Worm (Caenorhabditis elegans) whole organism, L4 larva: ENCODE results near the gene F53A9.8.
A peak's percentile ranks its signal among the peaks of the same experiment; 100 is the strongest.

ENCODE experiments used
- F44E2.7 ChIP-seq: fragments of 200-800 bp; sonication (Bioruptor generic); IDR thresholded peaks from 2 replicates; pipeline ENCODE4 v2.1.2; 2022; ENCODE audit warnings: missing genetic modification characterization, missing compliant biosample characterization
- F49E8.2 ChIP-seq: sonication (generic microtip); optimal IDR thresholded peaks from 2 replicates; lab custom pipeline; 2016; ENCODE audit warnings: missing compliant biosample characterization, mild to moderate bottlenecking, missing genetic modification characterization, borderline replicate concordance
- T26A8.4 ChIP-seq: fragments of 200-800 bp; sonication (Bioruptor generic); IDR thresholded peaks from 2 replicates; pipeline ENCODE4 v1.3.6; 2022; ENCODE audit warnings: missing genetic modification characterization, missing compliant biosample characterization
- Y105C5A.15 ChIP-seq: fragments of 200-800 bp; sonication (Bioruptor generic); IDR thresholded peaks from 2 replicates; pipeline ENCODE4 v1.3.6; 2022; ENCODE audit warnings: missing genetic modification characterization, missing compliant biosample characterization
- Y5F2A.4 ChIP-seq: fragments of 200-800 bp; sonication (Bioruptor generic); optimal IDR thresholded peaks from 2 replicates; lab custom pipeline; 2018; ENCODE audit warnings: mild to moderate bottlenecking, missing genetic modification characterization, missing compliant biosample characterization
- Y75B8A.6 ChIP-seq: fragments of 200-800 bp; sonication (Bioruptor generic); IDR thresholded peaks from 2 replicates; pipeline ENCODE4 v1.3.6; 2022; ENCODE audit warnings: missing genetic modification reagents, missing genetic modification characterization, missing compliant biosample characterization
- ama-1 ChIP-seq: fragments of 150-350 bp; optimal IDR thresholded peaks from 2 replicates; lab custom pipeline; 2014; ENCODE audit warnings: inconsistent platforms, mixed read lengths
- attf-4 ChIP-seq: sonication (generic microtip); optimal IDR thresholded peaks from 3 replicates; lab custom pipeline; 2017; ENCODE audit warnings: missing biosample characterization, missing genetic modification characterization
- ceh-20 ChIP-seq: fragments of 200-800 bp; sonication (Bioruptor generic); IDR thresholded peaks from 2 replicates; pipeline ENCODE4 v1.3.6; 2022; ENCODE audit warnings: missing genetic modification reagents, missing genetic modification characterization, missing compliant biosample characterization
- ceh-28 ChIP-seq: fragments of 150-350 bp; optimal IDR thresholded peaks from 2 replicates; lab custom pipeline; 2014; ENCODE audit warnings: missing biosample characterization, missing genetic modification reagents, missing genetic modification characterization
- daf-16 ChIP-seq, 3 experiments: sonication (generic microtip); optimal IDR thresholded peaks; 2 replicates each; lab custom pipeline; 2016 to 2017; ENCODE audit warnings: missing genetic modification characterization in 3 of 3, missing genetic modification reagents in 3 of 3, mild to moderate bottlenecking in 2 of 3, missing compliant biosample characterization in 2 of 3, missing biosample characterization in 1 of 3, moderate library complexity in 1 of 3
- daf-19 ChIP-seq: fragments of 200-800 bp; sonication (Bioruptor generic); conservative IDR thresholded peaks from 2 replicates; pipeline ENCODE4 v1.3.6; 2022; ENCODE audit warnings: missing genetic modification characterization, missing compliant biosample characterization
- daf-8 ChIP-seq: fragments of 200-800 bp; sonication (Bioruptor generic); IDR thresholded peaks from 2 replicates; pipeline ENCODE4 v1.3.6; 2022; ENCODE audit warnings: missing genetic modification characterization, missing compliant biosample characterization
- dmd-6 ChIP-seq: fragments of 200-800 bp; sonication (Bioruptor generic); IDR thresholded peaks from 2 replicates; pipeline ENCODE4 v1.3.6; 2022; ENCODE audit warnings: missing genetic modification reagents, missing genetic modification characterization, missing compliant biosample characterization
- dmd-9 ChIP-seq: fragments of 200-800 bp; sonication (Bioruptor generic); IDR thresholded peaks from 2 replicates; pipeline ENCODE4 v1.3.6; 2022; ENCODE audit warnings: missing genetic modification reagents, missing genetic modification characterization, missing compliant biosample characterization
- dpl-1 ChIP-seq: fragments of 150-350 bp; optimal IDR thresholded peaks from 2 replicates; lab custom pipeline; 2014; ENCODE audit warnings: missing biosample characterization, missing genetic modification reagents, missing genetic modification characterization
- duxl-1 ChIP-seq: sonication (generic microtip); optimal IDR thresholded peaks from 2 replicates; lab custom pipeline; 2016; ENCODE audit warnings: mild to moderate bottlenecking, missing genetic modification characterization, moderate library complexity, missing compliant biosample characterization; ENCODE audit not compliant: poor library complexity
- dve-1 ChIP-seq: sonication (generic microtip); optimal IDR thresholded peaks from 2 replicates; lab custom pipeline; 2017; ENCODE audit warnings: antibody characterized with exemption, mild to moderate bottlenecking, missing genetic modification characterization, missing compliant biosample characterization; ENCODE audit not compliant: insufficient read depth
- egl-27 ChIP-seq: sonication (generic microtip); optimal IDR thresholded peaks from 3 replicates; lab custom pipeline; 2017; ENCODE audit warnings: missing biosample characterization, missing genetic modification reagents, missing genetic modification characterization
- hlh-11 ChIP-seq: fragments of 200-800 bp; sonication (Bioruptor generic); optimal IDR thresholded peaks from 2 replicates; lab custom pipeline; 2018; ENCODE audit warnings: mild to moderate bottlenecking, missing genetic modification characterization, missing compliant biosample characterization
- hlh-30 ChIP-seq: sonication (generic microtip); optimal IDR thresholded peaks from 2 replicates; lab custom pipeline; 2017; ENCODE audit warnings: antibody characterized with exemption, mild to moderate bottlenecking, missing genetic modification characterization, missing compliant biosample characterization; ENCODE audit not compliant: insufficient read depth
- lin-1 ChIP-seq: fragments of 200-800 bp; sonication (Bioruptor generic); IDR thresholded peaks from 2 replicates; pipeline ENCODE4 v1.3.6; 2022; ENCODE audit warnings: missing genetic modification reagents, missing genetic modification characterization, missing compliant biosample characterization
- lin-29 ChIP-seq: fragments of 200-800 bp; sonication (Bioruptor generic); IDR thresholded peaks from 2 replicates; pipeline ENCODE4 v1.3.6; 2022; ENCODE audit warnings: missing genetic modification reagents, missing genetic modification characterization, missing compliant biosample characterization
- lin-38 ChIP-seq: fragments of 200-800 bp; sonication (Bioruptor generic); IDR thresholded peaks from 2 replicates; pipeline ENCODE4 v1.3.6; 2022; ENCODE audit warnings: missing genetic modification reagents, missing genetic modification characterization, missing compliant biosample characterization
- lin-39 ChIP-seq: fragments of 150-350 bp; optimal IDR thresholded peaks from 2 replicates; lab custom pipeline; 2014; ENCODE audit warnings: missing biosample characterization, missing genetic modification reagents, missing genetic modification characterization
- mdl-1 ChIP-seq, 2 experiments: fragments of 150-350 bp in 1 of 2; sonication (generic microtip) in 1 of 2; optimal IDR thresholded peaks; 2 replicates each; lab custom pipeline; 2014 to 2017; ENCODE audit warnings: missing biosample characterization in 2 of 2, missing genetic modification characterization in 2 of 2
- mxl-3 ChIP-seq: fragments of 200-800 bp; sonication (Bioruptor generic); optimal IDR thresholded peaks from 2 replicates; lab custom pipeline; 2018; ENCODE audit warnings: mild to moderate bottlenecking, missing genetic modification characterization, missing compliant biosample characterization
- nhr-11 ChIP-seq: fragments of 150-350 bp; optimal IDR thresholded peaks from 2 replicates; lab custom pipeline; 2014; ENCODE audit warnings: missing biosample characterization, missing genetic modification characterization
- nhr-111 ChIP-seq: fragments of 200-800 bp; sonication (Bioruptor generic); optimal IDR thresholded peaks from 2 replicates; lab custom pipeline; 2018; ENCODE audit warnings: mild to moderate bottlenecking, missing genetic modification characterization, missing compliant biosample characterization
- nhr-28 ChIP-seq: fragments of 150-350 bp; optimal IDR thresholded peaks from 2 replicates; lab custom pipeline; 2014; ENCODE audit warnings: missing biosample characterization, missing genetic modification characterization
- pha-4 ChIP-seq, 2 experiments: fragments of 150-350 bp in 1 of 2; fragments of 200-800 bp in 1 of 2; sonication (Bioruptor generic) in 1 of 2; IDR thresholded peaks in 1 of 2; optimal IDR thresholded peaks in 1 of 2; 2 replicates each; pipeline versions ENCODE4 v1.3.6 to Lab custom; 2014 to 2022; ENCODE audit warnings: missing genetic modification characterization in 2 of 2, missing genetic modification reagents in 2 of 2, missing biosample characterization in 1 of 2, missing compliant biosample characterization in 1 of 2
- php-3 ChIP-seq: fragments of 200-800 bp; sonication (Bioruptor generic); IDR thresholded peaks from 2 replicates; pipeline ENCODE4 v1.3.6; 2022; ENCODE audit warnings: missing genetic modification reagents, missing genetic modification characterization, missing compliant biosample characterization
- sdz-12 ChIP-seq: fragments of 200-800 bp; sonication (Bioruptor generic); optimal IDR thresholded peaks from 2 replicates; lab custom pipeline; 2018; ENCODE audit warnings: mild to moderate bottlenecking, missing genetic modification characterization, missing compliant biosample characterization
- set-16 ChIP-seq: fragments of 200-800 bp; sonication (Bioruptor generic); IDR thresholded peaks from 2 replicates; pipeline ENCODE4 v1.3.6; 2022; ENCODE audit warnings: missing genetic modification reagents, missing genetic modification characterization, missing compliant biosample characterization
- snpc-1.2 ChIP-seq: fragments of 200-800 bp; sonication (Bioruptor generic); IDR thresholded peaks from 2 replicates; pipeline ENCODE4 v1.3.6; 2022; ENCODE audit warnings: missing genetic modification reagents, missing genetic modification characterization, missing compliant biosample characterization
- snpc-4 ChIP-seq: fragments of 150-350 bp; optimal IDR thresholded peaks from 2 replicates; lab custom pipeline; 2014; ENCODE audit warnings: missing biosample characterization, missing genetic modification characterization
- tra-1 ChIP-seq: fragments of 200-800 bp; sonication (Bioruptor generic); IDR thresholded peaks from 2 replicates; pipeline ENCODE4 v1.3.6; 2022; ENCODE audit warnings: missing genetic modification reagents, missing genetic modification characterization, missing compliant biosample characterization
- unc-130 ChIP-seq: sonication (generic microtip); optimal IDR thresholded peaks from 2 replicates; lab custom pipeline; 2016; ENCODE audit warnings: missing genetic modification reagents, missing genetic modification characterization, missing compliant biosample characterization
- unc-62 ChIP-seq, 3 experiments: fragments of 150-350 bp in 1 of 3; sonication (generic microtip); optimal IDR thresholded peaks in 2 of 3; peaks in 1 of 3; 1 replicate in 1 of 3; 2 replicates in 2 of 3; lab custom pipeline; 2014 to 2017; ENCODE audit warnings: missing biosample characterization in 3 of 3, missing genetic modification characterization in 3 of 3, missing genetic modification reagents in 3 of 3, missing genotype in 1 of 3
- vab-7 ChIP-seq: fragments of 200-800 bp; sonication (Bioruptor generic); IDR thresholded peaks from 2 replicates; pipeline ENCODE4 v1.3.6; 2022; ENCODE audit warnings: missing genetic modification reagents, missing genetic modification characterization, missing compliant biosample characterization
- zag-1 ChIP-seq: fragments of 150-350 bp; optimal IDR thresholded peaks from 2 replicates; lab custom pipeline; 2014; ENCODE audit warnings: missing biosample characterization, missing genetic modification characterization
- ztf-7 ChIP-seq: fragments of 150-350 bp; optimal IDR thresholded peaks from 2 replicates; lab custom pipeline; 2014; ENCODE audit warnings: missing biosample characterization, missing genetic modification characterization

Gene F53A9.8

ce11 chrX:8754285-8754795 is 35.6 kb upstream of the F53A9.8 start:
- peak; percentile 23 for TF ChIP-seq dve-1 (tag; lab: Kevin White, UChicago)
- peak in 1 of 2 experiments; percentile 38 for TF ChIP-seq daf-16 (GFP tag; optimal IDR thresholded peaks at IDR 0.05; lab: Kevin White, UChicago)
- peak; percentile 74 for TF ChIP-seq daf-16 (tag; optimal IDR thresholded peaks at IDR 0.05; lab: Kevin White, UChicago)
- peak; percentile 10 for TF ChIP-seq nhr-11 (tag; lab: Kevin White, UChicago)
- peak; percentile 29 for TF ChIP-seq nhr-28 (tag; lab: Kevin White, UChicago)
- peak in 1 of 2 experiments; percentile 15 for TF ChIP-seq mdl-1 (tag; optimal IDR thresholded peaks at IDR 0.05; lab: Kevin White, UChicago)
- no peak for TF ChIP-seq T26A8.4 (GFP tag; lab: Robert Waterston, UW)
- no peak for TF ChIP-seq F44E2.7
- TF ChIP-seq lin-29 (GFP tag; lab: Robert Waterston, UW): no peak

- TF ChIP-seq dve-1 (tag; lab: Kevin White, UChicago) (peak; percentile 54), F49E8.2 (tag; lab: Kevin White, UChicago) (no peak), nhr-28 (tag; lab: Kevin White, UChicago) (peak; percentile 61), daf-16 (GFP tag; optimal IDR thresholded peaks at IDR 0.05; lab: Kevin White, UChicago) (no peak), daf-16 (tag; optimal IDR thresholded peaks at IDR 0.05; lab: Kevin White, UChicago) (peak; percentile 42), hlh-30 (peak; percentile 39), hlh-11 (tag; lab: Kevin White, UChicago) (peak; percentile 52), daf-8 (no peak), mxl-3 (GFP tag; lab: Kevin White, UChicago) (peak; percentile 49), mdl-1 (tag; optimal IDR thresholded peaks at IDR 0.05; lab: Kevin White, UChicago) (peak; percentile 80 to 81), ama-1 (no peak), dmd-6 (GFP tag; lab: Robert Waterston, UW) (0 out of 2 replicates have a peak, but pooled peaks have one; percentile 9)
Measured at ce11 chrX:8752546-8752945, 33.8 kb upstream of the F53A9.8 start.

- TF ChIP-seq attf-4 (tag; lab: Kevin White, UChicago) (no peak), ama-1 (peak; percentile 51), php-3 (GFP tag; lab: Robert Waterston, UW) (peak; percentile 31; the same call in 1 of the 2 replicates), set-16 (peak; percentile 59), daf-19 (GFP tag; lab: Robert Waterston, UW) (no peak), unc-130 (GFP tag; lab: Kevin White, UChicago) (no peak)
Measured at ce11 chrX:8750660-8751059, 32.0 kb upstream of the F53A9.8 start, which contains the start of gene asns-2. TSS of gene asns-2 (minus strand) at chrX:8750941.

ce11 chrX:8750209-8750608 is 31.5 kb upstream of the F53A9.8 start:
- no peak for TF ChIP-seq lin-29 (GFP tag; lab: Robert Waterston, UW)
- TF ChIP-seq sdz-12 (GFP tag; lab: Kevin White, UChicago): no peak
- no peak for TF ChIP-seq egl-27 (tag; lab: Kevin White, UChicago)
- no peak for TF ChIP-seq snpc-1.2
- TF ChIP-seq unc-62 (GFP tag; optimal IDR thresholded peaks at IDR 0.05 in 1 of 2; lab: Kevin White, UChicago): peak in 1 of 2 experiments; percentile 76
- TF ChIP-seq unc-62 (tag; optimal IDR thresholded peaks at IDR 0.05; lab: Kevin White, UChicago): no peak
- no peak for TF ChIP-seq daf-16 (GFP tag; optimal IDR thresholded peaks at IDR 0.05; lab: Kevin White, UChicago)
- peak; percentile 73 for TF ChIP-seq daf-16 (tag; optimal IDR thresholded peaks at IDR 0.05; lab: Kevin White, UChicago)
- no peak for TF ChIP-seq Y105C5A.15 (GFP tag; lab: Robert Waterston, UW)
- TF ChIP-seq ceh-20: no peak
- no peak for TF ChIP-seq lin-39 (tag; lab: Kevin White, UChicago)
- no peak for TF ChIP-seq nhr-111 (GFP tag; lab: Kevin White, UChicago)
- no peak for TF ChIP-seq zag-1 (tag; lab: Kevin White, UChicago)
- TF ChIP-seq dmd-9 (GFP tag; lab: Robert Waterston, UW): no peak
- TF ChIP-seq ztf-7: no peak
- TF ChIP-seq lin-1 (GFP tag; lab: Robert Waterston, UW): no peak
- TF ChIP-seq T26A8.4 (GFP tag; lab: Robert Waterston, UW): no peak
- no peak for TF ChIP-seq pha-4 (GFP tag; IDR thresholded peaks at IDR 0.05; lab: Robert Waterston, UW)
- no peak for TF ChIP-seq pha-4 (tag; optimal IDR thresholded peaks at IDR 0.05; lab: Kevin White, UChicago)
- TF ChIP-seq lin-38 (GFP tag; lab: Robert Waterston, UW): no peak
- peak; percentile 80 for TF ChIP-seq hlh-11 (tag; lab: Kevin White, UChicago)
- no peak for TF ChIP-seq Y75B8A.6 (GFP tag; lab: Robert Waterston, UW)
- TF ChIP-seq dpl-1 (GFP tag; lab: Kevin White, UChicago): no peak
- no peak for TF ChIP-seq snpc-4 (tag; lab: Kevin White, UChicago)
- no peak for TF ChIP-seq vab-7 (GFP tag; lab: Robert Waterston, UW)
- TF ChIP-seq duxl-1: no peak
- no peak for TF ChIP-seq Y5F2A.4
- TF ChIP-seq ceh-28: no peak
- TF ChIP-seq tra-1 (GFP tag; lab: Robert Waterston, UW): peak; percentile 58
